Worm (Caenorhabditis elegans) whole organism, young adult: ENCODE data around the gene tag-322.
A peak's percentile ranks its signal among the peaks of the same experiment; 100 is the strongest.

ENCODE experiments used
- B0035.1 ChIP-seq: sonication (generic microtip); optimal IDR thresholded peaks from 2 replicates; lab custom pipeline; 2016; ENCODE audit warnings: missing genetic modification characterization, mild to moderate bottlenecking, missing compliant biosample characterization, missing genotype, missing genetic modification reagents
- C17E4.6 ChIP-seq: fragments of 200-800 bp; sonication (Bioruptor generic); IDR thresholded peaks from 2 replicates; pipeline ENCODE4 v1.3.6; 2022; ENCODE audit warnings: missing genetic modification reagents, missing genetic modification characterization, missing compliant biosample characterization
- F10E7.11 ChIP-seq: sonication (generic microtip); optimal IDR thresholded peaks from 2 replicates; lab custom pipeline; 2017; ENCODE audit warnings: mild to moderate bottlenecking, missing genetic modification characterization, moderate library complexity, missing compliant biosample characterization
- F33H1.4 ChIP-seq: fragments of 200-800 bp; sonication (Bioruptor generic); IDR thresholded peaks from 2 replicates; pipeline ENCODE4 v1.3.6; 2022; ENCODE audit warnings: missing genetic modification reagents, missing genetic modification characterization, missing compliant biosample characterization
- F37B4.10 ChIP-seq: fragments of 200-800 bp; sonication (Bioruptor generic); IDR thresholded peaks from 2 replicates; pipeline ENCODE4 v1.3.6; 2022; ENCODE audit warnings: missing genetic modification characterization, missing compliant biosample characterization
- F52B5.7 ChIP-seq: sonication (generic microtip); optimal IDR thresholded peaks from 2 replicates; lab custom pipeline; 2016; ENCODE audit warnings: mild to moderate bottlenecking, missing genetic modification characterization, missing compliant biosample characterization
- F57C9.4 ChIP-seq: sonication (generic microtip); optimal IDR thresholded peaks from 2 replicates; lab custom pipeline; 2017; ENCODE audit warnings: mild to moderate bottlenecking, missing genetic modification characterization, missing compliant biosample characterization
- K12H6.12 ChIP-seq: fragments of 200-800 bp; sonication (Bioruptor generic); optimal IDR thresholded peaks from 2 replicates; lab custom pipeline; 2018; ENCODE audit warnings: mild to moderate bottlenecking, missing genetic modification characterization, missing compliant biosample characterization
- Y53G8AR.9 ChIP-seq: fragments of 200-800 bp; sonication (Bioruptor generic); conservative IDR thresholded peaks from 2 replicates; pipeline ENCODE4 v1.3.6; 2022; ENCODE audit warnings: missing genetic modification reagents, missing genetic modification characterization, missing compliant biosample characterization
- Y67H2A.10 ChIP-seq: fragments of 200-800 bp; sonication (Bioruptor generic); conservative IDR thresholded peaks from 2 replicates; pipeline ENCODE4 v1.3.6; 2022; ENCODE audit warnings: missing genetic modification reagents, missing genetic modification characterization, missing compliant biosample characterization
- akir-1 ChIP-seq: fragments of 200-800 bp; sonication (Bioruptor generic); optimal IDR thresholded peaks from 2 replicates; lab custom pipeline; 2018; ENCODE audit warnings: mild to moderate bottlenecking, missing genetic modification characterization, moderate library complexity, missing compliant biosample characterization
- ama-1 ChIP-seq, 3 experiments: fragments of 150-350 bp in 1 of 3; sonication (generic microtip) in 2 of 3; optimal IDR thresholded peaks; 2 replicates each; lab custom pipeline; 2014 to 2018; ENCODE audit warnings: missing biosample characterization in 2 of 3, missing genetic modification characterization in 2 of 3, missing genetic modification reagents in 2 of 3
- aptf-2 ChIP-seq: fragments of 200-800 bp; sonication (Bioruptor generic); conservative IDR thresholded peaks from 2 replicates; pipeline ENCODE4 v1.3.6; 2022; ENCODE audit warnings: missing genetic modification reagents, missing genetic modification characterization, missing compliant biosample characterization
- bed-1 ChIP-seq: fragments of 200-800 bp; sonication (Bioruptor generic); IDR thresholded peaks from 2 replicates; pipeline ENCODE4 v1.3.6; 2022; ENCODE audit warnings: missing genetic modification reagents, missing genetic modification characterization, missing compliant biosample characterization
- cebp-2 ChIP-seq: fragments of 200-800 bp; sonication (Bioruptor generic); IDR thresholded peaks from 2 replicates; pipeline ENCODE4 v1.3.6; 2022; ENCODE audit warnings: missing genetic modification characterization, missing compliant biosample characterization
- ceh-27 ChIP-seq: fragments of 200-800 bp; sonication (Bioruptor generic); optimal IDR thresholded peaks from 2 replicates; lab custom pipeline; 2018; ENCODE audit warnings: mild to moderate bottlenecking, missing genetic modification characterization, moderate library complexity, missing compliant biosample characterization
- ceh-91 ChIP-seq: fragments of 200-800 bp; sonication (Bioruptor generic); IDR thresholded peaks from 2 replicates; pipeline ENCODE4 v1.3.6; 2022; ENCODE audit warnings: missing genetic modification reagents, missing genetic modification characterization, missing compliant biosample characterization
- die-1 ChIP-seq: sonication (generic microtip); optimal IDR thresholded peaks from 2 replicates; lab custom pipeline; 2016; ENCODE audit warnings: missing genotype, mild to moderate bottlenecking, missing genetic modification characterization, missing compliant biosample characterization
- efl-1 ChIP-seq: fragments of 150-350 bp; optimal IDR thresholded peaks from 2 replicates; lab custom pipeline; 2014; ENCODE audit warnings: missing biosample characterization, missing genetic modification reagents, missing genetic modification characterization
- ets-4 ChIP-seq: fragments of 200-800 bp; sonication (Bioruptor generic); optimal IDR thresholded peaks from 2 replicates; lab custom pipeline; 2018; ENCODE audit warnings: mild to moderate bottlenecking, missing genetic modification characterization, missing compliant biosample characterization
- fkh-3 ChIP-seq: sonication (generic microtip); optimal IDR thresholded peaks from 2 replicates; lab custom pipeline; 2016; ENCODE audit warnings: mild to moderate bottlenecking, missing genetic modification characterization, missing compliant biosample characterization
- him-1 ChIP-seq: sonication (generic microtip); optimal IDR thresholded peaks from 2 replicates; lab custom pipeline; 2016; ENCODE audit warnings: missing genotype, missing genetic modification reagents, missing genetic modification characterization, missing compliant biosample characterization
- hrde-1 ChIP-seq: sonication (generic microtip); optimal IDR thresholded peaks from 2 replicates; lab custom pipeline; 2016; ENCODE audit warnings: missing genetic modification characterization, mild to moderate bottlenecking, missing compliant biosample characterization, moderate library complexity, missing genotype, missing genetic modification reagents, borderline replicate concordance
- lag-1 ChIP-seq: fragments of 200-800 bp; sonication (Bioruptor generic); IDR thresholded peaks from 2 replicates; pipeline ENCODE4 v1.3.6; 2022; ENCODE audit warnings: missing genetic modification reagents, missing genetic modification characterization, missing compliant biosample characterization
- lir-1 ChIP-seq: fragments of 200-800 bp; sonication (Bioruptor generic); conservative IDR thresholded peaks from 2 replicates; pipeline ENCODE4 v1.3.6; 2022; ENCODE audit warnings: missing genetic modification reagents, missing genetic modification characterization, missing compliant biosample characterization
- lsl-1 ChIP-seq: fragments of 200-800 bp; sonication (Bioruptor generic); optimal IDR thresholded peaks from 2 replicates; lab custom pipeline; 2018; ENCODE audit warnings: mild to moderate bottlenecking, missing genetic modification characterization, moderate library complexity, missing compliant biosample characterization
- madf-6 ChIP-seq: fragments of 200-800 bp; sonication (Bioruptor generic); IDR thresholded peaks from 2 replicates; pipeline ENCODE4 v1.3.6; 2022; ENCODE audit warnings: missing genetic modification reagents, missing genetic modification characterization, missing compliant biosample characterization
- madf-8 ChIP-seq: fragments of 200-800 bp; sonication (Bioruptor generic); conservative IDR thresholded peaks from 2 replicates; pipeline ENCODE4 v1.3.6; 2022; ENCODE audit warnings: missing genetic modification reagents, missing genetic modification characterization, missing compliant biosample characterization
- mcd-1 ChIP-seq: fragments of 200-800 bp; sonication (Bioruptor generic); IDR thresholded peaks from 2 replicates; pipeline ENCODE4 v1.3.6; 2022; ENCODE audit warnings: missing genetic modification reagents, missing genetic modification characterization, missing compliant biosample characterization
- nfya-1 ChIP-seq: sonication (generic microtip); optimal IDR thresholded peaks from 2 replicates; lab custom pipeline; 2017; ENCODE audit warnings: antibody characterized with exemption, missing compliant biosample characterization, missing genetic modification characterization, borderline replicate concordance; ENCODE audit not compliant: insufficient read depth
- nfya-2 ChIP-seq: fragments of 200-800 bp; sonication (Bioruptor generic); IDR thresholded peaks from 2 replicates; pipeline ENCODE4 v1.3.6; 2022; ENCODE audit warnings: missing genetic modification reagents, missing genetic modification characterization, missing compliant biosample characterization
- nfyb-1 ChIP-seq: fragments of 200-800 bp; sonication (Bioruptor generic); IDR thresholded peaks from 2 replicates; pipeline ENCODE4 v1.3.6; 2022; ENCODE audit warnings: missing genetic modification reagents, missing genetic modification characterization, missing compliant biosample characterization
- nhr-120 ChIP-seq: fragments of 200-800 bp; sonication (Bioruptor generic); IDR thresholded peaks from 2 replicates; pipeline ENCODE4 v1.3.6; 2022; ENCODE audit warnings: missing genetic modification characterization, missing compliant biosample characterization
- nhr-80 ChIP-seq: sonication (generic microtip); optimal IDR thresholded peaks from 2 replicates; lab custom pipeline; 2016; ENCODE audit warnings: missing genetic modification characterization, missing compliant biosample characterization
- pha-4 ChIP-seq: fragments of 150-350 bp; sonication (generic microtip); optimal IDR thresholded peaks from 2 replicates; lab custom pipeline; 2014; ENCODE audit warnings: missing biosample characterization, missing genetic modification reagents, missing genetic modification characterization
- snpc-1.1 ChIP-seq: sonication (generic microtip); optimal IDR thresholded peaks from 2 replicates; lab custom pipeline; 2017; ENCODE audit warnings: missing genetic modification characterization, mild to moderate bottlenecking, missing compliant biosample characterization, antibody characterized with exemption, moderate library complexity, missing genotype, missing genetic modification reagents; ENCODE audit not compliant: insufficient read depth
- snpc-1.3 ChIP-seq: sonication (generic microtip); optimal IDR thresholded peaks from 2 replicates; lab custom pipeline; 2017; ENCODE audit warnings: missing genetic modification characterization, mild to moderate bottlenecking, missing compliant biosample characterization, antibody characterized with exemption, moderate library complexity, missing genotype, missing genetic modification reagents; ENCODE audit not compliant: insufficient read depth
- tbp1 ChIP-seq: fragments of 200-800 bp; sonication (Bioruptor generic); optimal IDR thresholded peaks from 2 replicates; lab custom pipeline; 2018; ENCODE audit warnings: mild to moderate bottlenecking, missing genetic modification characterization, missing compliant biosample characterization
- xnd-1 ChIP-seq: sonication (generic microtip); optimal IDR thresholded peaks from 2 replicates; lab custom pipeline; 2016; ENCODE audit warnings: missing genotype, missing genetic modification reagents, missing genetic modification characterization, missing compliant biosample characterization
- ztf-3 ChIP-seq: fragments of 200-800 bp; sonication (Bioruptor generic); optimal IDR thresholded peaks from 2 replicates; lab custom pipeline; 2018; ENCODE audit warnings: mild to moderate bottlenecking, missing genetic modification characterization, missing compliant biosample characterization

tag-322 gene

DNA sequence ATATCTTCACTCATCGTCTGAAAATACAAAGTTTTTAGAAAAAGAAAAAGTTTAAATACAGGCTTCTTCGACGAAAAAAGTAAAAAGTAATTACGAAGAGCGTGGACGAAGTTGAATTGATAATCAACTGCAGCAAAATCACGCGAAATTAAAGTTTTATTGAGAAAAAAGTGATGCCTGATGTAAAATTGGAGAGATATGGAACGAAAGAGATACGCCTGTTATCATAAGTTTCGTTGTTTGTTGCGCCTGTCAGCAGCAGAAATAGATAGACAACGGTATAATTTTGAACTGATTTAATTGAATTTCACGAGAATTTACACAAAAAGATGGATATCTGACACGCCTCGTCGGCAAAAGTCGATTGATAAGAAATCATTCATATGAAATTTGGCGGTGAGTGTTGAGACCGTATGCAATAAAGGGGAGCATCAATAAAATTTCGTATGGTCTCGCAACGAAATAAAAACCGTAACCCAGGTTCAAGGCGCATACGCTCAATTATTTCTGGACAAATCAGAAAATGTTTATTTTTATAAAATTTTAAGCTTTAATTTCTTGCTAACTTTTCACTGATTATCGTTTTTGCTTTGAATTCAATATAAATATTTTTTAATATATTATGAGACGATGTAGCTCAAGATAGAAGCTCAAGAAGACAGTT, 44.1 kb upstream of the tag-322 start, which contains the start of gene C06A6.4 (continued):
- TF ChIP-seq madf-8 (GFP tag; lab: Robert Waterston, UW): peak; percentile 79; the same call in 1 of the 2 replicates
- no peak for TF ChIP-seq die-1 (tag; lab: Kevin White, UChicago)
- TF ChIP-seq nhr-80 (tag; lab: Kevin White, UChicago): peak; percentile 38
- peak; percentile 97 for TF ChIP-seq lsl-1 (GFP tag; lab: Kevin White, UChicago)
- no peak for TF ChIP-seq cebp-2
- peak; percentile 92 for TF ChIP-seq F33H1.4 (GFP tag; lab: Robert Waterston, UW)
- no peak for TF ChIP-seq nfyb-1 (GFP tag; lab: Robert Waterston, UW)
- TF ChIP-seq him-1 (tag; lab: Kevin White, UChicago): peak; percentile 6
- no peak for TF ChIP-seq F57C9.4 (tag; lab: Kevin White, UChicago)
- no peak for TF ChIP-seq F37B4.10 (GFP tag; lab: Robert Waterston, UW)
- peak; percentile 64 for TF ChIP-seq ceh-91 (GFP tag; lab: Robert Waterston, UW)
- TF ChIP-seq ceh-27 (GFP tag; lab: Kevin White, UChicago): no peak
- peak; percentile 92 for TF ChIP-seq madf-6
- peak; percentile 83 for TF ChIP-seq xnd-1
- no peak for TF ChIP-seq nhr-120 (GFP tag; lab: Robert Waterston, UW)
- TF ChIP-seq snpc-1.1 (tag; lab: Kevin White, UChicago): peak; percentile 7
- no peak for TF ChIP-seq ztf-3 (GFP tag; lab: Kevin White, UChicago)
- 0 out of 2 replicates have a peak, but pooled peaks have one; percentile 10 for TF ChIP-seq mcd-1 (GFP tag; lab: Robert Waterston, UW)
- TF ChIP-seq efl-1 (GFP tag; lab: Kevin White, UChicago): peak; percentile 80
- TF ChIP-seq C17E4.6 (GFP tag; lab: Robert Waterston, UW): no peak

DNA sequence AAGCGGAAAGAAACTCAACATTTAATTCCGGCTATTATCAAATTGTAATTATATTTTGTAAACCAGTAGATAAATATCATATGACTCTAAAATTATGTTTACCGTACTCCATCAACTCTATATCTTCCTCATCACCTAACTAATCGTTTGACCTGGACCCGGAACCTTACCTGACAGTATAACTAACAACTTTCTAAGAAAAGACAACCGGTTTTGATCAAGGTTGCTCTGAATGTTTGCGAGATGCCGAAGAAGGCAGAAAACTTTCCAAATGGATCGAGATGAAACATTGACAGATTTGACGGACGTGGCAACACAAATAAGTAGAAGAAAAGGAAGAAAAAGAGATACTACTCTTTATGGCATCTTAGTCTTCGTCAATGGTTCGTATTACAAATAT, 39.3 kb upstream of the tag-322 start:
- no peak for TF ChIP-seq tbp1 (GFP tag; lab: Kevin White, UChicago)

DNA sequence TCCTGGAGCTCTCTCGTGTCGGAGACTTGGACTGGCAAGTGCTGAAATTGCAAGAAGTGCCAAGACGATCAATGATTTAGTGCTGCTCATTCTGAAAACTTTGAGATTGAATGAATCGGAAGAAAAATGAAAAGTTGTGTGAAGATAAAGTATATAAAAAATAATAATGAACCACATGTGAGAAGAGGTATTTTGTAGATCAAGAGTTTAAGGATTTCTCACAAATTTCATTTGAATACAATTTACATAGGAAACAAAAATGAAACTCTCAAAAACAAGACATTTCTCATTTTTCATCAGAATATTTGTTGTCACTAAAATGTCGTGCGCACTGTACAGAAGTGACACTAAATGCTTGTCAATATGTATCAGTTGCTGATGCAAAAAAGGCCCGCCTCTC, 37.2 kb upstream of the tag-322 start, which contains the start of gene T14A8.2:
Gene T14A8.2, minus strand, starts transcription at position 101 of the 400 bp plus-strand sequence.
- TF ChIP-seq ama-1 (optimal IDR thresholded peaks at IDR 0.05; lab: Kevin White, UChicago) (no peak), ama-1 (GFP tag; optimal IDR thresholded peaks at IDR 0.05; lab: Kevin White, UChicago) (no peak), B0035.1 (tag; lab: Kevin White, UChicago) (no peak), Y67H2A.10 (GFP tag; lab: Robert Waterston, UW) (no peak), Y53G8AR.9 (GFP tag; lab: Robert Waterston, UW) (no peak), ets-4 (GFP tag; lab: Kevin White, UChicago) (no peak), nfya-1 (tag; lab: Kevin White, UChicago) (no peak), snpc-1.3 (tag; lab: Kevin White, UChicago) (no peak), ceh-91 (GFP tag; lab: Robert Waterston, UW) (no peak), madf-8 (GFP tag; lab: Robert Waterston, UW) (no peak)
- TF ChIP-seq, all 124 proteins: peak for 0

DNA sequence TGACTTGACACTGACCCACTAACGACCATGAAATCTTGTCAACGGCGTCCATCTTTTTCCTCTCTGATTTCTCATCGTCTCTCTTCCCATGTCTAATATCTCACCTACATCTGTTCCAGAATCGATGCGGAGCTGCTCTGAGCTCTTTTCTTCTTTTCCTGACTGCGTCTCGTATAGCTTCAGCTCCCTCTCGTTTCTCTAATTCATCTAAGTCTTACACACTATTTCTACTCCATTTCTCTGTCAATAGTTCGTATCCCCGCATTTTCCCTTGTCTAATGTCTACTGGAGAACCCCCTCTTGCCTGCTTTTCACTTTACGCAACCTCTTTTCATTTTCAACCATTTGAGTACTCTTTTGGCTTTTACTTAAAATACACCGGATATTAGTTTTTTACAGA, 32.5 kb upstream of the tag-322 start, which contains the start of gene ric-3:
Gene ric-3, plus strand, starts transcription at position 400 of the 400 bp plus-strand sequence.
- TF ChIP-seq lir-1 (GFP tag; lab: Robert Waterston, UW) (no peak), bed-1 (no peak), fkh-3 (no peak), F10E7.11 (no peak), mcd-1 (GFP tag; lab: Robert Waterston, UW) (0 out of 2 replicates have a peak, but pooled peaks have one; percentile 17), xnd-1 (no peak), lag-1 (GFP tag; lab: Robert Waterston, UW) (no peak), hrde-1 (tag; lab: Kevin White, UChicago) (no peak), ets-4 (GFP tag; lab: Kevin White, UChicago) (no peak), F52B5.7 (no peak), akir-1 (no peak), snpc-1.3 (tag; lab: Kevin White, UChicago) (no peak), aptf-2 (GFP tag; lab: Robert Waterston, UW) (no peak), nfya-2 (GFP tag; lab: Robert Waterston, UW) (no peak), F37B4.10 (GFP tag; lab: Robert Waterston, UW) (no peak), snpc-1.1 (tag; lab: Kevin White, UChicago) (no peak), pha-4 (no peak), K12H6.12 (tag; lab: Kevin White, UChicago) (peak; percentile 35), lsl-1 (GFP tag; lab: Kevin White, UChicago) (no peak)
